Worm (Caenorhabditis elegans): Measurements from ENCODE around the gene T24D5.6.

DNA sequence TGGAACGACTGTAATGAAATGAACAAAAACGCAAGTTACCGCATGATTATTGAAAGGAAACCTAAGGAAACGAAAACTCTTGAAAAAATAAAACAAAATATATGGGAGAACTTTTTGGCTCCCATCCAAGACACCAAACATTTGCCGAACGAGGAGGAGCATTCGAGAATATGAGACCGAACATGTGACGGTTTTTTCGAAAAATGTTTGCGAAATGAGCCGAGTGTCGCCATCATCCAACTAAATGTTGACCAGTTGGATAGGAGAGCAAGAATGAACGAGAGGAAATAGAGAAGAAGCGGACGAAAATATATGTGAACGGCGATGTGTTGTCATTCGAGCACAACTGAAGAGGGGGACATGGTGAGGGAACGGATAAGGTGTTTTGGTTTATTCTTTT lies 26.6 kb downstream of the T24D5.6 start:
- TF ChIP-seq hmbx-1 (tag; optimal IDR thresholded peaks at IDR 0.05) (no peak), ama-1 (optimal IDR thresholded peaks at IDR 0.05) (no peak), ceh-13 (GFP tag; optimal IDR thresholded peaks at IDR 0.05) (no peak), sea-1 (GFP tag; conservative IDR thresholded peaks at IDR 0.05) (no peak), flt-1 (GFP tag; IDR thresholded peaks at IDR 0.05) (no peak), aly-1 (tag; optimal IDR thresholded peaks at IDR 0.05) (no peak), hnd-1 (tag; optimal IDR thresholded peaks at IDR 0.05) (no peak), tra-4 (tag; optimal IDR thresholded peaks at IDR 0.05) (no peak), ets-7 (tag; optimal IDR thresholded peaks at IDR 0.05) (no peak), hmg-4 (GFP tag; optimal IDR thresholded peaks at IDR 0.05) (no peak), tbx-11 (GFP tag; IDR thresholded peaks at IDR 0.05) (no peak)
